Fruit fly (Drosophila melanogaster) whole organism, embryonic: ENCODE data around the gene CG34300.

Experiments
- Ada2b ChIP-seq: fragments of 200-800 bp; sonication (Bioruptor generic); IDR thresholded peaks from 2 replicates; pipeline ENCODE4 v1.3.6; 2022; ENCODE audit warnings: missing biosample characterization, missing genetic modification characterization
- Awh ChIP-seq: fragments of 200-800 bp; sonication (Bioruptor generic); IDR thresholded peaks from 2 replicates; pipeline ENCODE4, ENCODE4 v1.3.6; 2022; ENCODE audit warnings: missing biosample characterization, missing genetic modification characterization
- CG10147 ChIP-seq: fragments of 200-800 bp; sonication (Bioruptor generic); optimal IDR thresholded peaks from 2 replicates; lab custom pipeline; 2019; ENCODE audit warnings: missing biosample characterization, mild to moderate bottlenecking, missing genetic modification characterization, moderate library complexity
- CG10654 ChIP-seq: fragments of 200-800 bp; sonication (Bioruptor generic); optimal IDR thresholded peaks from 2 replicates; lab custom pipeline; 2016; ENCODE audit warnings: missing biosample characterization, missing genetic modification characterization
- CG11085 ChIP-seq: fragments of 200-800 bp; sonication (Bioruptor generic); IDR thresholded peaks from 2 replicates; pipeline ENCODE4 v1.3.6; 2022; ENCODE audit warnings: missing biosample characterization, missing genetic modification characterization
- CG11504 ChIP-seq: fragments of 200-800 bp; sonication (Bioruptor generic); optimal IDR thresholded peaks from 3 replicates; lab custom pipeline; 2019; ENCODE audit warnings: missing biosample characterization, mild to moderate bottlenecking, missing genetic modification characterization, moderate library complexity
- CG11695 ChIP-seq: fragments of 200-800 bp; sonication (Bioruptor generic); IDR thresholded peaks from 3 replicates; pipeline ENCODE4 v1.3.6; 2022; ENCODE audit warnings: missing biosample characterization, missing genetic modification characterization
- CG12942 ChIP-seq: fragments of 200-800 bp; sonication (Bioruptor generic); optimal IDR thresholded peaks from 3 replicates; lab custom pipeline; 2016; ENCODE audit warnings: missing biosample characterization, missing genetic modification characterization
- CG14710 ChIP-seq: fragments of 200-800 bp; sonication (Bioruptor generic); optimal IDR thresholded peaks from 3 replicates; lab custom pipeline; 2019; ENCODE audit warnings: missing biosample characterization, mild to moderate bottlenecking, missing genetic modification characterization, moderate library complexity
- CG15011 ChIP-seq: fragments of 200-800 bp; sonication (Bioruptor generic); optimal IDR thresholded peaks from 3 replicates; lab custom pipeline; 2018; ENCODE audit warnings: missing biosample characterization, mild to moderate bottlenecking, missing genetic modification characterization
- CG16813 ChIP-seq: fragments of 200-800 bp; sonication (Bioruptor generic); IDR thresholded peaks from 3 replicates; pipeline ENCODE4 v1.3.6; 2022; ENCODE audit warnings: missing biosample characterization, missing genetic modification characterization; ENCODE audit not compliant: partially characterized antibody
- CG1832 ChIP-seq: fragments of 200-800 bp; sonication (Bioruptor generic); optimal IDR thresholded peaks from 2 replicates; lab custom pipeline; 2017; ENCODE audit warnings: missing biosample characterization, mild to moderate bottlenecking, missing genetic modification characterization, inconsistent platforms
- CG18599 ChIP-seq: fragments of 200-800 bp; sonication (Bioruptor generic); optimal IDR thresholded peaks from 3 replicates; lab custom pipeline; 2017; ENCODE audit warnings: missing biosample characterization, missing genetic modification characterization, mild to moderate bottlenecking, moderate library complexity, missing genetic modification reagents
- CG2120 ChIP-seq: fragments of 200-800 bp; sonication (Bioruptor generic); optimal IDR thresholded peaks from 3 replicates; lab custom pipeline; 2016; ENCODE audit warnings: missing biosample characterization, missing genetic modification characterization
- CG3065 ChIP-seq: fragments of 200-800 bp; sonication (Bioruptor generic); optimal IDR thresholded peaks from 2 replicates; lab custom pipeline; 2016; ENCODE audit warnings: missing biosample characterization, missing genetic modification characterization
- CG3995 ChIP-seq: fragments of 200-800 bp; sonication (Bioruptor generic); optimal IDR thresholded peaks from 3 replicates; lab custom pipeline; 2016; ENCODE audit warnings: missing biosample characterization, missing genetic modification characterization
- CG6689 ChIP-seq: fragments of 200-800 bp; sonication (Bioruptor generic); IDR thresholded peaks from 2 replicates; pipeline ENCODE4 v1.3.6; 2022; ENCODE audit warnings: missing biosample characterization, missing genetic modification characterization
- CG6765 ChIP-seq: fragments of 200-800 bp; sonication (Bioruptor generic); optimal IDR thresholded peaks from 3 replicates; lab custom pipeline; 2017; ENCODE audit warnings: missing biosample characterization, mild to moderate bottlenecking, missing genetic modification characterization
- CG6854 ChIP-seq: fragments of 200-800 bp; sonication (Bioruptor generic); optimal IDR thresholded peaks from 3 replicates; lab custom pipeline; 2017; ENCODE audit warnings: missing biosample characterization, mild to moderate bottlenecking, missing genetic modification characterization
- CG7556 ChIP-seq: fragments of 200-800 bp; sonication (Bioruptor generic); optimal IDR thresholded peaks from 2 replicates; lab custom pipeline; 2017; ENCODE audit warnings: missing biosample characterization, mild to moderate bottlenecking, missing genetic modification characterization
- CG8290 ChIP-seq, 3 experiments: fragments of 200-800 bp; sonication (Bioruptor generic); optimal IDR thresholded peaks; 2 replicates each; lab custom pipeline; 2016 to 2019; ENCODE audit warnings: missing biosample characterization in 3 of 3, missing genetic modification characterization in 3 of 3, mild to moderate bottlenecking in 2 of 3, moderate library complexity in 1 of 3
- CG9215 ChIP-seq: fragments of 200-800 bp; sonication (Bioruptor generic); IDR thresholded peaks from 2 replicates; pipeline ENCODE4 v1.3.6; 2022; ENCODE audit warnings: missing biosample characterization, missing genetic modification characterization
- CkIIα-i1 ChIP-seq: fragments of 200-800 bp; sonication (Bioruptor generic); IDR thresholded peaks from 2 replicates; pipeline ENCODE4 v1.3.6; 2022; ENCODE audit warnings: missing biosample characterization, missing genetic modification characterization
- D ChIP-seq, 2 experiments: fragments of 200-800 bp in 1 of 2; fragments of >200 bp in 1 of 2; sonication (Bioruptor generic) in 1 of 2; optimal IDR thresholded peaks; 2 replicates in 1 of 2; 3 replicates in 1 of 2; lab custom pipeline; 2017; ENCODE audit warnings: mild to moderate bottlenecking in 1 of 2, missing biosample characterization in 1 of 2, missing genetic modification characterization in 1 of 2, missing genetic modification reagents in 1 of 2
- D19B ChIP-seq: fragments of 200-800 bp; sonication (Bioruptor generic); optimal IDR thresholded peaks from 2 replicates; lab custom pipeline; 2017; ENCODE audit warnings: missing biosample characterization, mild to moderate bottlenecking, missing genetic modification characterization
- Hmr ChIP-seq: fragments of 200-800 bp; sonication (Bioruptor generic); optimal IDR thresholded peaks from 3 replicates; lab custom pipeline; 2017; ENCODE audit warnings: mild to moderate bottlenecking, missing biosample characterization, missing genetic modification reagents, missing genetic modification characterization
- Nf-YA ChIP-seq: fragments of 200-800 bp; sonication (Bioruptor generic); IDR thresholded peaks from 2 replicates; pipeline ENCODE4 v1.3.6; 2022; ENCODE audit warnings: missing biosample characterization, missing genetic modification characterization
- Usf ChIP-seq: fragments of 200-800 bp; sonication (Bioruptor generic); optimal IDR thresholded peaks from 2 replicates; lab custom pipeline; 2017; ENCODE audit warnings: missing genotype, missing biosample characterization, missing genetic modification characterization
- Xbp1 ChIP-seq: fragments of 200-800 bp; sonication (Bioruptor generic); optimal IDR thresholded peaks from 3 replicates; lab custom pipeline; 2016; ENCODE audit warnings: missing biosample characterization, mild to moderate bottlenecking, missing genetic modification characterization
- bsh ChIP-seq, 2 experiments: fragments of 200-800 bp; sonication (Bioruptor generic); optimal IDR thresholded peaks; 2 replicates each; lab custom pipeline; 2017 to 2018; ENCODE audit warnings: mild to moderate bottlenecking in 2 of 2, missing biosample characterization in 2 of 2, missing genetic modification characterization in 2 of 2, moderate library complexity in 1 of 2
- chif ChIP-seq, 2 experiments: fragments of 200-800 bp; sonication (Bioruptor generic); optimal IDR thresholded peaks; 3 replicates each; lab custom pipeline; 2016; ENCODE audit warnings: missing biosample characterization in 2 of 2, missing genetic modification characterization in 2 of 2
- chinmo ChIP-seq: fragments of 200-800 bp; sonication (Bioruptor generic); IDR thresholded peaks from 4 replicates; pipeline ENCODE4 v1.3.6; 2022; ENCODE audit warnings: missing biosample characterization, missing genetic modification characterization; ENCODE audit not compliant: partially characterized antibody
- ci ChIP-seq: fragments of 200-800 bp; sonication (Bioruptor generic); IDR thresholded peaks from 3 replicates; pipeline ENCODE4 v1.3.6; 2022; ENCODE audit warnings: missing biosample characterization, missing genetic modification characterization
- corto ChIP-seq: fragments of 200-800 bp; sonication (Bioruptor generic); optimal IDR thresholded peaks from 2 replicates; lab custom pipeline; 2016; ENCODE audit warnings: missing biosample characterization, mild to moderate bottlenecking, missing genetic modification characterization, moderate library complexity
- ewg ChIP-seq: fragments of 200-800 bp; sonication (Bioruptor generic); optimal IDR thresholded peaks from 3 replicates; lab custom pipeline; 2017; ENCODE audit warnings: mild to moderate bottlenecking, missing biosample characterization, missing genetic modification reagents, missing genetic modification characterization
- lov ChIP-seq, 2 experiments: fragments of 200-800 bp in 1 of 2; fragments of >200 bp in 1 of 2; sonication (Bioruptor generic) in 1 of 2; IDR thresholded peaks in 1 of 2; optimal IDR thresholded peaks in 1 of 2; 2 replicates in 1 of 2; 3 replicates in 1 of 2; pipeline versions ENCODE4 v1.3.6 to Lab custom; 2017 to 2022; ENCODE audit warnings: missing biosample characterization in 1 of 2, missing genetic modification characterization in 1 of 2
- pb ChIP-seq: fragments of 200-800 bp; sonication (Bioruptor generic); optimal IDR thresholded peaks from 3 replicates; lab custom pipeline; 2016; ENCODE audit warnings: missing biosample characterization, missing genetic modification characterization
- prd ChIP-seq, 3 experiments: fragments of >200 bp in 2 of 3; fragments of 200-800 bp in 1 of 3; sonication (Bioruptor generic) in 1 of 3; optimal IDR thresholded peaks in 2 of 3; IDR thresholded peaks in 1 of 3; 2 replicates in 2 of 3; 3 replicates in 1 of 3; pipeline versions ENCODE4 v1.3.6 to Lab custom; 2017 to 2022; ENCODE audit warnings: missing biosample characterization in 1 of 3, missing genetic modification characterization in 1 of 3
- psq ChIP-seq: fragments of 200-800 bp; sonication (Bioruptor generic); optimal IDR thresholded peaks from 2 replicates; lab custom pipeline; 2017; ENCODE audit warnings: missing biosample characterization, missing genetic modification characterization
- pzg ChIP-seq: fragments of 200-800 bp; sonication (Bioruptor generic); optimal IDR thresholded peaks from 3 replicates; lab custom pipeline; 2018; ENCODE audit warnings: missing biosample characterization, mild to moderate bottlenecking, missing genetic modification characterization, moderate library complexity
- repo ChIP-seq: fragments of 200-800 bp; sonication (Bioruptor generic); optimal IDR thresholded peaks from 2 replicates; lab custom pipeline; 2016; ENCODE audit warnings: missing biosample characterization, missing genetic modification characterization
- run ChIP-seq: fragments of 200-800 bp; sonication (Bioruptor generic); optimal IDR thresholded peaks from 3 replicates; lab custom pipeline; 2018; ENCODE audit warnings: missing biosample characterization, mild to moderate bottlenecking, missing genetic modification characterization
- schlank ChIP-seq: fragments of 200-800 bp; sonication (Bioruptor generic); optimal IDR thresholded peaks from 2 replicates; lab custom pipeline; 2018; ENCODE audit warnings: missing biosample characterization, mild to moderate bottlenecking, missing genetic modification characterization
- seq ChIP-seq: fragments of 200-800 bp; sonication (Bioruptor generic); IDR thresholded peaks from 2 replicates; pipeline ENCODE4 v1.3.6; 2022; ENCODE audit warnings: missing biosample characterization, missing genetic modification characterization
- sr ChIP-seq: fragments of 200-800 bp; sonication (Bioruptor generic); IDR thresholded peaks from 3 replicates; pipeline ENCODE4 v1.3.6; 2022; ENCODE audit warnings: missing biosample characterization, missing genetic modification characterization
- stwl ChIP-seq: fragments of 200-800 bp; sonication (Bioruptor generic); optimal IDR thresholded peaks from 3 replicates; lab custom pipeline; 2018; ENCODE audit warnings: missing biosample characterization, mild to moderate bottlenecking, missing genetic modification characterization, moderate library complexity
- yki ChIP-seq: fragments of >200 bp; optimal IDR thresholded peaks from 3 replicates; lab custom pipeline; 2018

CG34300 gene

DNA sequence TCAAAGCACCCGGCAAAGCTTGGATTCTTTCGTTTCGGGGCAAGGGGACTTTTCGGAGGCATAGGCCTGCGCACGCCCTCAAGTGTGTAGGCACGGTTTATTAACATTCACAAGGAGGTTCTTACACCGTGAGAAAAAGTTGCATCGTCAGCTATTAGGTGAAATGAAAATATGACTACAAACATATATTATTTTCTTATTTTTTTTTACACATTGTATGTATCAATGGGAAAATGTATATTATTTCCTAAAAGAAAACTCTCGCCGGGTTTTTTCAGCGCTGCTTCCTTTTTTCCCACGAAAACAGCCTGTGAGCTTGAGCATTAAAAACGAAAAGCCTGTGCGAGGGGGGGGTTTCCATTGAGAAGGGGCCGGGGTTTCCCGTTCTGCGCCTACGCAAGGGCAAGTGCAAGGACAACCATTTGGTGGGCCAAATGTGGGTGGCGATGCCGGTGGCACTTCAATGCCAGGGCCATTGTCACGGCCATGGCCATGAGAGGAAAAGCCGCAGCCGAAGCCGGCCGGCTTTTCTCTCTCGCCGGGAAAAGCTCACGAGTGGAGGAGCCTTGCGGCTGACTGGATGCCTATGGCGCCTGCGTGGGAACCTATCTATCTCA, 19.1 kb upstream of the CG34300 start (continued):
- TF ChIP-seq Ada2b (GFP tag; lab: Robert Waterston, UW) (peak; percentile 50; the same call in 1 of the 2 replicates), prd (optimal IDR thresholded peaks at IDR 0.05; lab: Kevin White, UChicago) (no peak), prd (GFP tag; IDR thresholded peaks at IDR 0.05; lab: Robert Waterston, UW) (peak; percentile 27; the same call in 1 of the 3 replicates), psq (GFP tag; lab: Kevin White, UChicago) (no peak), repo (GFP tag; lab: Kevin White, UChicago) (no peak), pzg (no peak), CG14710 (no peak), ci (GFP tag; lab: Robert Waterston, UW) (no peak), CG10654 (GFP tag; lab: Kevin White, UChicago) (no peak), CG8290 (GFP tag; optimal IDR thresholded peaks at IDR 0.05; lab: Kevin White, UChicago) (no peak), CG8290 (tag; optimal IDR thresholded peaks at IDR 0.05; lab: Kevin White, UChicago) (no peak), seq (0 out of 2 replicates have a peak, but pooled peaks have one; percentile 23), Usf (GFP tag; lab: Kevin White, UChicago) (no peak), CG3065 (GFP tag; lab: Kevin White, UChicago) (no peak), CG7556 (GFP tag; lab: Kevin White, UChicago) (peak; percentile 48), D (optimal IDR thresholded peaks at IDR 0.05; lab: Kevin White, UChicago) (no peak), D (GFP tag; optimal IDR thresholded peaks at IDR 0.05; lab: Kevin White, UChicago) (no peak), Xbp1 (GFP tag; lab: Kevin White, UChicago) (no peak), run (tag; lab: Kevin White, UChicago) (no peak), schlank (tag; lab: Kevin White, UChicago) (no peak), corto (no peak), lov (optimal IDR thresholded peaks at IDR 0.05; lab: Kevin White, UChicago) (no peak), lov (GFP tag; IDR thresholded peaks at IDR 0.05; lab: Robert Waterston, UW) (no peak), CG11695 (GFP tag; lab: Robert Waterston, UW) (no peak), CG6689 (GFP tag; lab: Robert Waterston, UW) (no peak), D19B (GFP tag; lab: Kevin White, UChicago) (peak; percentile 57), stwl (tag; lab: Kevin White, UChicago) (no peak), CG3995 (GFP tag; lab: Kevin White, UChicago) (no peak), yki (lab: Kevin White, UChicago) (no peak), CG9215 (GFP tag; lab: Robert Waterston, UW) (peak; percentile 60), CG15011 (GFP tag; lab: Kevin White, UChicago) (peak; percentile 22), ewg (no peak)

DNA sequence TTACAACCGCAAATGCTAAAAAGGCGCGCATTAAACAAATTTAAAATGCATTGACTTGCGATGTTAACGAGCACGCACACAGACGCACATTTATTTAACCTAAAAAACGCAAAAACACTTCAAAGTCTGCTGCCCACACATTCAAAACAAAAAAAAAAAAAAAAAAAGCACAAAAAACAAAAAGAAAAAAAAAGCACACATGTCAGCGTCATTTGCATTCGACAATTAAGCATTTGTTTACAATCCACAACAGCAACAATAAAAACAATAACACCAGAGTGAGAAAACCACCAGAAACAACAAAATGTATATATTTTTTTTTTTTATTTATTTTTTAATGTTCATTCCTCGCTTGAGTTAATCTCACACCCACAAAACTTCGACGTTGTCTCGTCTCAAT, 7.9 kb upstream of the CG34300 start:
- TF ChIP-seq chinmo (GFP tag; lab: Robert Waterston, UW) (0 out of 4 replicates have a peak, but pooled peaks have one; percentile 21), CG12942 (GFP tag; lab: Kevin White, UChicago) (no peak), sr (GFP tag; lab: Robert Waterston, UW) (peak; percentile 28; the same call in 1 of the 3 replicates), Awh (GFP tag; lab: Robert Waterston, UW) (no peak), CG6765 (no peak)

DNA sequence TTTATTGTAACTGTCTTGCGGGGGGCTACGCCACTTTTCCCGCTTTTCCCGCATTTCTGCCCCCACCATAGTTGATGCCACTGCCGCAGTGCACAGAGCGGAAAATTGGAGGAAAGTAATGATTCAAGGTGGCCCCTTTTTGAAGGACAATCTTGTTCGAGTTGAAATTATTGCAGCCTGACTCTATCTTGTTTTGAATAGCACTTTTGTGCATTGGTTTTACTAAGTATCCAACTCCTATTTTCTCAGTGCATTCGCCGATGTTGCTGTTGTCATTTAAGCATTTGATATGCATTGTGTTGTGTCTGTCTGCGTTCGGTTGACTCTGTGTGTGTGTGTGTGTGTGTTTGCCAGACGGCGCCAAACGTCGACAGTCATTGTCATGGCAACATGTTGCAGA, 6.1 kb upstream of the CG34300 start:
- no peak for TF ChIP-seq CG10147 (GFP tag; lab: Kevin White, UChicago)
- no peak for TF ChIP-seq CG11085 (GFP tag; lab: Robert Waterston, UW)
- TF ChIP-seq Nf-YA: no peak
- no peak for TF ChIP-seq pb (GFP tag; lab: Kevin White, UChicago)
- TF ChIP-seq bsh (GFP tag; optimal IDR thresholded peaks at IDR 0.05; lab: Kevin White, UChicago): peak; percentile 30 to 31
- peak in 1 of 2 experiments; percentile 9 for TF ChIP-seq chif (GFP tag; optimal IDR thresholded peaks at IDR 0.05; lab: Kevin White, UChicago)
- no peak for TF ChIP-seq CG1832 (GFP tag; lab: Kevin White, UChicago)
- TF ChIP-seq CG11504 (tag; lab: Kevin White, UChicago): peak; percentile 66
- no peak for TF ChIP-seq CG18599 (GFP tag; lab: Kevin White, UChicago)
- TF ChIP-seq CG6854 (GFP tag; lab: Kevin White, UChicago): no peak
- TF ChIP-seq CG2120: no peak
- TF ChIP-seq CG16813 (GFP tag; lab: Robert Waterston, UW): no peak
- TF ChIP-seq ci (GFP tag; lab: Robert Waterston, UW): peak; percentile 51; the same call in 1 of the 3 replicates
- TF ChIP-seq CkIIα-i1 (GFP tag; lab: Robert Waterston, UW): no peak
- TF ChIP-seq Hmr (GFP tag; lab: Kevin White, UChicago): no peak
